Worm (Caenorhabditis elegans) whole organism, L2 larva: ENCODE results near the gene H37A05.4.

Source experiments
- C34F6.9 ChIP-seq: fragments of 150-350 bp; optimal IDR thresholded peaks from 2 replicates; lab custom pipeline; 2014; ENCODE audit warnings: missing biosample characterization, missing genetic modification characterization
- F13H6.1 ChIP-seq: sonication (generic microtip); optimal IDR thresholded peaks from 2 replicates; lab custom pipeline; 2016; ENCODE audit warnings: missing genetic modification characterization, missing compliant biosample characterization
- R02D3.7 ChIP-seq: fragments of 150-350 bp; optimal IDR thresholded peaks from 2 replicates; lab custom pipeline; 2014; ENCODE audit warnings: missing biosample characterization, missing genetic modification characterization
- Y55F3AM.14 ChIP-seq: fragments of 200-800 bp; sonication (Bioruptor generic); optimal IDR thresholded peaks from 2 replicates; lab custom pipeline; 2018; ENCODE audit warnings: mild to moderate bottlenecking, missing genetic modification characterization, missing compliant biosample characterization
- ZK546.5 ChIP-seq: sonication (generic microtip); optimal IDR thresholded peaks from 2 replicates; lab custom pipeline; 2017; ENCODE audit warnings: missing biosample characterization, missing genetic modification characterization
- alr-1 ChIP-seq: fragments of 150-350 bp; optimal IDR thresholded peaks from 2 replicates; lab custom pipeline; 2014; ENCODE audit warnings: missing biosample characterization, missing genetic modification characterization
- aly-2 ChIP-seq: fragments of 150-350 bp; optimal IDR thresholded peaks from 2 replicates; lab custom pipeline; 2014; ENCODE audit warnings: missing biosample characterization, missing genetic modification characterization
- ama-1 ChIP-seq: fragments of 150-350 bp; optimal IDR thresholded peaks from 2 replicates; lab custom pipeline; 2018; ENCODE audit warnings: inconsistent platforms
- blmp-1 ChIP-seq: sonication (generic microtip); optimal IDR thresholded peaks from 2 replicates; lab custom pipeline; 2017; ENCODE audit warnings: missing genetic modification characterization, mild to moderate bottlenecking, missing compliant biosample characterization, antibody characterized with exemption, moderate library complexity; ENCODE audit not compliant: insufficient read depth
- ceh-16 ChIP-seq: fragments of 150-350 bp; optimal IDR thresholded peaks from 2 replicates; lab custom pipeline; 2014; ENCODE audit warnings: missing biosample characterization, missing genetic modification characterization
- ceh-82 ChIP-seq: fragments of 150-350 bp; optimal IDR thresholded peaks from 2 replicates; lab custom pipeline; 2014; ENCODE audit warnings: missing biosample characterization, missing genetic modification characterization
- crh-2 ChIP-seq: sonication (generic microtip); optimal IDR thresholded peaks from 2 replicates; lab custom pipeline; 2017; ENCODE audit warnings: missing biosample characterization, missing genetic modification characterization
- dmd-4 ChIP-seq: sonication (generic microtip); optimal IDR thresholded peaks from 2 replicates; lab custom pipeline; 2017; ENCODE audit warnings: missing biosample characterization, missing genetic modification characterization
- egl-27 ChIP-seq: sonication (generic microtip); optimal IDR thresholded peaks from 3 replicates; lab custom pipeline; 2017; ENCODE audit warnings: missing biosample characterization, missing genetic modification reagents, missing genetic modification characterization
- elt-1 ChIP-seq: fragments of 150-350 bp; optimal IDR thresholded peaks from 2 replicates; lab custom pipeline; 2014; ENCODE audit warnings: missing biosample characterization, missing genetic modification characterization
- elt-3 ChIP-seq: sonication (generic microtip); optimal IDR thresholded peaks from 2 replicates; lab custom pipeline; 2017; ENCODE audit warnings: missing biosample characterization, missing genetic modification characterization
- fos-1 ChIP-seq: fragments of 150-350 bp; optimal IDR thresholded peaks from 2 replicates; lab custom pipeline; 2014; ENCODE audit warnings: missing biosample characterization, missing genetic modification characterization
- gmeb-1 ChIP-seq: fragments of 150-350 bp; optimal IDR thresholded peaks from 2 replicates; lab custom pipeline; 2014; ENCODE audit warnings: missing biosample characterization, missing genetic modification characterization
- lin-11 ChIP-seq: fragments of 150-350 bp; sonication (generic microtip); optimal IDR thresholded peaks from 2 replicates; lab custom pipeline; 2014; ENCODE audit warnings: missing biosample characterization, missing genetic modification characterization, inconsistent platforms, mixed read lengths
- lin-13 ChIP-seq: fragments of 150-350 bp; optimal IDR thresholded peaks from 2 replicates; lab custom pipeline; 2014; ENCODE audit warnings: missing biosample characterization, missing genetic modification reagents, missing genetic modification characterization
- lin-39 ChIP-seq: fragments of 150-350 bp; optimal IDR thresholded peaks from 2 replicates; lab custom pipeline; 2014; ENCODE audit warnings: missing biosample characterization, missing genetic modification reagents, missing genetic modification characterization
- lsy-2 ChIP-seq, 2 experiments: fragments of 150-350 bp in 1 of 2; sonication (generic microtip) in 1 of 2; optimal IDR thresholded peaks; 2 replicates each; lab custom pipeline; 2014 to 2017; ENCODE audit warnings: missing biosample characterization in 2 of 2, missing genetic modification characterization in 2 of 2
- mab-5 ChIP-seq: fragments of 150-350 bp; optimal IDR thresholded peaks from 2 replicates; lab custom pipeline; 2014; ENCODE audit warnings: missing biosample characterization, missing genetic modification characterization
- mbf-1 ChIP-seq: sonication (generic microtip); optimal IDR thresholded peaks from 2 replicates; lab custom pipeline; 2017; ENCODE audit warnings: missing biosample characterization, missing genetic modification characterization
- mdl-1 ChIP-seq, 2 experiments: fragments of 150-350 bp in 1 of 2; sonication (generic microtip) in 1 of 2; optimal IDR thresholded peaks; 2 replicates each; lab custom pipeline; 2017; ENCODE audit warnings: missing biosample characterization in 2 of 2, missing genetic modification characterization in 2 of 2
- nhr-10 ChIP-seq: sonication (generic microtip); optimal IDR thresholded peaks from 2 replicates; lab custom pipeline; 2017; ENCODE audit warnings: missing biosample characterization, missing genetic modification characterization
- nhr-11 ChIP-seq: fragments of 150-350 bp; optimal IDR thresholded peaks from 2 replicates; lab custom pipeline; 2014; ENCODE audit warnings: missing biosample characterization, missing genetic modification characterization
- nhr-12 ChIP-seq: fragments of 150-350 bp; optimal IDR thresholded peaks from 2 replicates; lab custom pipeline; 2014; ENCODE audit warnings: missing biosample characterization, missing genetic modification characterization
- nhr-129 ChIP-seq: fragments of 150-350 bp; optimal IDR thresholded peaks from 2 replicates; lab custom pipeline; 2014; ENCODE audit warnings: missing biosample characterization, missing genetic modification characterization
- nhr-21 ChIP-seq: fragments of 150-350 bp; optimal IDR thresholded peaks from 2 replicates; lab custom pipeline; 2014; ENCODE audit warnings: missing biosample characterization, missing genetic modification characterization
- nhr-23 ChIP-seq: fragments of 150-350 bp; optimal IDR thresholded peaks from 2 replicates; lab custom pipeline; 2014; ENCODE audit warnings: missing biosample characterization, missing genetic modification reagents, missing genetic modification characterization
- nhr-237 ChIP-seq: fragments of 150-350 bp; optimal IDR thresholded peaks from 2 replicates; lab custom pipeline; 2014; ENCODE audit warnings: missing biosample characterization, missing genetic modification characterization
- nhr-25 ChIP-seq: fragments of 150-350 bp; sonication (generic microtip); optimal IDR thresholded peaks from 3 replicates; lab custom pipeline; 2014; ENCODE audit warnings: missing biosample characterization, missing genetic modification characterization
- nhr-6 ChIP-seq: fragments of 150-350 bp; optimal IDR thresholded peaks from 2 replicates; lab custom pipeline; 2014; ENCODE audit warnings: missing biosample characterization, missing genetic modification characterization
- nhr-77 ChIP-seq: fragments of 150-350 bp; optimal IDR thresholded peaks from 2 replicates; lab custom pipeline; 2014; ENCODE audit warnings: missing biosample characterization, missing genetic modification characterization
- peb-1 ChIP-seq: fragments of 150-350 bp; optimal IDR thresholded peaks from 2 replicates; lab custom pipeline; 2014; ENCODE audit warnings: missing biosample characterization, missing genetic modification characterization
- sem-4 ChIP-seq: fragments of 150-350 bp; optimal IDR thresholded peaks from 2 replicates; lab custom pipeline; 2014; ENCODE audit warnings: missing biosample characterization, missing genetic modification reagents, missing genetic modification characterization
- skn-1 ChIP-seq: sonication (generic microtip); optimal IDR thresholded peaks from 2 replicates; lab custom pipeline; 2017; ENCODE audit warnings: missing biosample characterization, missing genetic modification characterization
- sma-3 ChIP-seq: sonication (generic microtip); optimal IDR thresholded peaks from 2 replicates; lab custom pipeline; 2016; ENCODE audit warnings: missing genetic modification reagents, missing genetic modification characterization, missing compliant biosample characterization
- sma-9 ChIP-seq, 2 experiments: fragments of 150-350 bp in 1 of 2; sonication (generic microtip) in 1 of 2; optimal IDR thresholded peaks; 2 replicates each; lab custom pipeline; 2014 to 2016; ENCODE audit warnings: missing genetic modification characterization in 2 of 2, mild to moderate bottlenecking in 1 of 2, missing biosample characterization in 1 of 2, missing compliant biosample characterization in 1 of 2, missing genetic modification reagents in 1 of 2, moderate library complexity in 1 of 2
- snpc-4 ChIP-seq: fragments of 150-350 bp; optimal IDR thresholded peaks from 2 replicates; lab custom pipeline; 2014; ENCODE audit warnings: missing biosample characterization, missing genetic modification characterization
- unc-39 ChIP-seq: fragments of 150-350 bp; optimal IDR thresholded peaks from 2 replicates; lab custom pipeline; 2014; ENCODE audit warnings: missing biosample characterization, missing genetic modification characterization
- unc-55 ChIP-seq: fragments of 150-350 bp; sonication (generic microtip); optimal IDR thresholded peaks from 3 replicates; lab custom pipeline; 2014; ENCODE audit warnings: missing biosample characterization, missing genetic modification reagents, missing genetic modification characterization
- unc-62 ChIP-seq: fragments of 150-350 bp; optimal IDR thresholded peaks from 2 replicates; lab custom pipeline; 2014; ENCODE audit warnings: missing biosample characterization, missing genetic modification reagents, missing genetic modification characterization
- zag-1 ChIP-seq: fragments of 150-350 bp; optimal IDR thresholded peaks from 2 replicates; lab custom pipeline; 2014; ENCODE audit warnings: missing biosample characterization, missing genetic modification characterization
- ztf-1 ChIP-seq: fragments of 200-800 bp; sonication (Bioruptor generic); conservative IDR thresholded peaks from 2 replicates; pipeline ENCODE4 v1.3.6; 2022; ENCODE audit warnings: missing genetic modification characterization, missing compliant biosample characterization
- ztf-11 ChIP-seq: sonication (generic microtip); optimal IDR thresholded peaks from 2 replicates; lab custom pipeline; 2017; ENCODE audit warnings: missing biosample characterization, missing genetic modification characterization
- ztf-4 ChIP-seq: fragments of 150-350 bp; optimal IDR thresholded peaks from 2 replicates; lab custom pipeline; 2014; ENCODE audit warnings: missing biosample characterization, missing genetic modification characterization

The H37A05.4 gene

ce11 chrV:13655202-13655764 lies 5.7 kb upstream of the H37A05.4 start:
- TF ChIP-seq lin-39 (tag; lab: Kevin White, UChicago) (no peak), ceh-82 (tag; lab: Kevin White, UChicago) (no peak), nhr-6 (tag; lab: Kevin White, UChicago) (no peak), mab-5 (peak; percentile 38), nhr-237 (tag; lab: Kevin White, UChicago) (no peak), elt-1 (tag; lab: Kevin White, UChicago) (no peak), nhr-12 (no peak), ztf-1 (GFP tag; lab: Robert Waterston, UW) (no peak), egl-27 (tag; lab: Kevin White, UChicago) (peak; percentile 50), blmp-1 (tag; lab: Kevin White, UChicago) (peak; percentile 90), Y55F3AM.14 (GFP tag; lab: Kevin White, UChicago) (peak; percentile 53), ztf-11 (tag; lab: Kevin White, UChicago) (no peak), unc-55 (GFP tag; lab: Kevin White, UChicago) (peak; percentile 92), F13H6.1 (tag; lab: Kevin White, UChicago) (peak; percentile 80), nhr-23 (tag; lab: Kevin White, UChicago) (no peak), aly-2 (tag; lab: Kevin White, UChicago) (no peak), snpc-4 (tag; lab: Kevin White, UChicago) (peak; percentile 52), peb-1 (tag; lab: Kevin White, UChicago) (no peak), unc-39 (tag; lab: Kevin White, UChicago) (no peak), elt-3 (tag; lab: Kevin White, UChicago) (no peak), nhr-77 (tag; lab: Kevin White, UChicago) (no peak), C34F6.9 (tag; lab: Kevin White, UChicago) (peak; percentile 88), ZK546.5 (no peak), dmd-4 (tag; lab: Kevin White, UChicago) (no peak), nhr-129 (peak; percentile 89), nhr-11 (tag; lab: Kevin White, UChicago) (no peak), lsy-2 (tag; optimal IDR thresholded peaks at IDR 0.05; lab: Kevin White, UChicago) (peak; percentile 39 to 80), mdl-1 (tag; optimal IDR thresholded peaks at IDR 0.05; lab: Kevin White, UChicago) (peak; percentile 48 to 61), gmeb-1 (tag; lab: Kevin White, UChicago) (no peak), unc-62 (no peak), R02D3.7 (tag; lab: Kevin White, UChicago) (no peak), lin-11 (tag; lab: Kevin White, UChicago) (no peak), zag-1 (tag; lab: Kevin White, UChicago) (peak; percentile 90), nhr-21 (tag; lab: Kevin White, UChicago) (peak; percentile 54), nhr-10 (tag; lab: Kevin White, UChicago) (no peak), ama-1 (lab: Kevin White, UChicago) (peak; percentile 76), fos-1 (peak; percentile 66), mbf-1 (tag; lab: Kevin White, UChicago) (no peak), ceh-16 (peak; percentile 40), nhr-25 (tag; lab: Kevin White, UChicago) (peak; percentile 62), alr-1 (tag; lab: Kevin White, UChicago) (no peak), ztf-4 (tag; lab: Kevin White, UChicago) (peak; percentile 69), crh-2 (tag; lab: Kevin White, UChicago) (peak; percentile 93), skn-1 (peak; percentile 32), sma-3 (GFP tag; lab: Kevin White, UChicago) (no peak), sma-9 (GFP tag; optimal IDR thresholded peaks at IDR 0.05; lab: Kevin White, UChicago) (peak; percentile 39), sma-9 (tag; optimal IDR thresholded peaks at IDR 0.05; lab: Kevin White, UChicago) (no peak), sem-4 (tag; lab: Kevin White, UChicago) (peak; percentile 90), lin-13 (GFP tag; lab: Kevin White, UChicago) (peak; percentile 72)
